Worm (Caenorhabditis elegans) whole organism, L4 larva: ENCODE results near the gene Y11D7A.5.
"Not testable (repeated sequence)": the region's sequence is repeated elsewhere in the genome, so short reads cannot be mapped to it uniquely, and the experiment has no call there.

ENCODE experiments used
- F37D6.2 ChIP-seq: sonication (generic microtip); optimal IDR thresholded peaks from 2 replicates; lab custom pipeline; 2016; ENCODE audit warnings: mild to moderate bottlenecking, missing genetic modification characterization, missing compliant biosample characterization
- R02D3.7 ChIP-seq: fragments of 150-350 bp; sonication (generic microtip); optimal IDR thresholded peaks from 3 replicates; lab custom pipeline; 2014; ENCODE audit warnings: missing biosample characterization, missing genetic modification characterization
- T26A8.4 ChIP-seq: fragments of 200-800 bp; sonication (Bioruptor generic); IDR thresholded peaks from 2 replicates; pipeline ENCODE4 v1.3.6; 2022; ENCODE audit warnings: missing genetic modification characterization, missing compliant biosample characterization
- Y48G9A.11 ChIP-seq: fragments of 200-800 bp; sonication (Bioruptor generic); IDR thresholded peaks from 2 replicates; pipeline ENCODE4 v1.3.6; 2022; ENCODE audit warnings: missing genetic modification reagents, missing genetic modification characterization, missing compliant biosample characterization
- ceh-32 ChIP-seq: sonication (generic microtip); optimal IDR thresholded peaks from 2 replicates; lab custom pipeline; 2016; ENCODE audit warnings: mild to moderate bottlenecking, missing genetic modification characterization, missing compliant biosample characterization; ENCODE audit not compliant: poor library complexity
- ceh-82 ChIP-seq: sonication (generic microtip); optimal IDR thresholded peaks from 2 replicates; lab custom pipeline; 2017; ENCODE audit warnings: missing biosample characterization, missing genetic modification characterization
- cey-2 ChIP-seq: sonication (generic microtip); optimal IDR thresholded peaks from 3 replicates; lab custom pipeline; 2017; ENCODE audit warnings: missing genetic modification characterization, mild to moderate bottlenecking, missing compliant biosample characterization, antibody characterized with exemption, borderline replicate concordance; ENCODE audit not compliant: insufficient read depth
- dmd-9 ChIP-seq: fragments of 200-800 bp; sonication (Bioruptor generic); IDR thresholded peaks from 2 replicates; pipeline ENCODE4 v1.3.6; 2022; ENCODE audit warnings: missing genetic modification reagents, missing genetic modification characterization, missing compliant biosample characterization
- dpl-1 ChIP-seq: fragments of 150-350 bp; optimal IDR thresholded peaks from 2 replicates; lab custom pipeline; 2014; ENCODE audit warnings: missing biosample characterization, missing genetic modification reagents, missing genetic modification characterization
- dve-1 ChIP-seq: sonication (generic microtip); optimal IDR thresholded peaks from 2 replicates; lab custom pipeline; 2017; ENCODE audit warnings: antibody characterized with exemption, mild to moderate bottlenecking, missing genetic modification characterization, missing compliant biosample characterization; ENCODE audit not compliant: insufficient read depth
- egl-43 ChIP-seq: fragments of 200-800 bp; sonication (Bioruptor generic); IDR thresholded peaks from 2 replicates; pipeline ENCODE4 v1.3.6; 2022; ENCODE audit warnings: missing genetic modification reagents, missing genetic modification characterization, missing compliant biosample characterization
- gei-8 ChIP-seq: fragments of 200-800 bp; sonication (Bioruptor generic); optimal IDR thresholded peaks from 2 replicates; lab custom pipeline; 2018; ENCODE audit warnings: mild to moderate bottlenecking, missing genetic modification characterization, missing compliant biosample characterization
- hlh-30 ChIP-seq: sonication (generic microtip); optimal IDR thresholded peaks from 2 replicates; lab custom pipeline; 2017; ENCODE audit warnings: antibody characterized with exemption, mild to moderate bottlenecking, missing genetic modification characterization, missing compliant biosample characterization; ENCODE audit not compliant: insufficient read depth
- lin-1 ChIP-seq: fragments of 200-800 bp; sonication (Bioruptor generic); IDR thresholded peaks from 2 replicates; pipeline ENCODE4 v1.3.6; 2022; ENCODE audit warnings: missing genetic modification reagents, missing genetic modification characterization, missing compliant biosample characterization
- lin-29 ChIP-seq: fragments of 200-800 bp; sonication (Bioruptor generic); IDR thresholded peaks from 2 replicates; pipeline ENCODE4 v1.3.6; 2022; ENCODE audit warnings: missing genetic modification reagents, missing genetic modification characterization, missing compliant biosample characterization
- lin-39 ChIP-seq: fragments of 150-350 bp; optimal IDR thresholded peaks from 2 replicates; lab custom pipeline; 2014; ENCODE audit warnings: missing biosample characterization, missing genetic modification reagents, missing genetic modification characterization
- lir-3 ChIP-seq: sonication (generic microtip); optimal IDR thresholded peaks from 2 replicates; lab custom pipeline; 2016; ENCODE audit warnings: mild to moderate bottlenecking, missing genetic modification characterization, missing compliant biosample characterization
- madf-5 ChIP-seq, 2 experiments: fragments of 200-800 bp; sonication (Bioruptor generic); IDR thresholded peaks; 2 replicates each; pipeline ENCODE4 v1.3.6; 2022; ENCODE audit warnings: missing compliant biosample characterization in 2 of 2, missing genetic modification characterization in 2 of 2
- mep-1 ChIP-seq: fragments of 150-350 bp; sonication (generic microtip); optimal IDR thresholded peaks from 3 replicates; lab custom pipeline; 2014; ENCODE audit warnings: missing biosample characterization, missing genetic modification characterization
- nhr-102 ChIP-seq: sonication (generic microtip); optimal IDR thresholded peaks from 2 replicates; lab custom pipeline; 2016; ENCODE audit warnings: mild to moderate bottlenecking, missing genetic modification characterization, moderate library complexity, missing compliant biosample characterization
- nhr-25 ChIP-seq: sonication (generic microtip); optimal IDR thresholded peaks from 2 replicates; lab custom pipeline; 2017; ENCODE audit warnings: missing genetic modification characterization, mild to moderate bottlenecking, missing compliant biosample characterization, antibody characterized with exemption, moderate library complexity, borderline replicate concordance; ENCODE audit not compliant: insufficient read depth
- nhr-77 ChIP-seq: fragments of 150-350 bp; optimal IDR thresholded peaks from 2 replicates; lab custom pipeline; 2014; ENCODE audit warnings: missing biosample characterization, missing genetic modification characterization
- php-3 ChIP-seq: fragments of 200-800 bp; sonication (Bioruptor generic); IDR thresholded peaks from 2 replicates; pipeline ENCODE4 v1.3.6; 2022; ENCODE audit warnings: missing genetic modification reagents, missing genetic modification characterization, missing compliant biosample characterization
- set-16 ChIP-seq: fragments of 200-800 bp; sonication (Bioruptor generic); IDR thresholded peaks from 2 replicates; pipeline ENCODE4 v1.3.6; 2022; ENCODE audit warnings: missing genetic modification reagents, missing genetic modification characterization, missing compliant biosample characterization
- unc-62 ChIP-seq, 3 experiments: fragments of 150-350 bp in 1 of 3; sonication (generic microtip); optimal IDR thresholded peaks in 2 of 3; peaks in 1 of 3; 1 replicate in 1 of 3; 2 replicates in 2 of 3; lab custom pipeline; 2014 to 2017; ENCODE audit warnings: missing biosample characterization in 3 of 3, missing genetic modification characterization in 3 of 3, missing genetic modification reagents in 3 of 3, missing genotype in 1 of 3
- zag-1 ChIP-seq: fragments of 150-350 bp; optimal IDR thresholded peaks from 2 replicates; lab custom pipeline; 2014; ENCODE audit warnings: missing biosample characterization, missing genetic modification characterization
- zfp-3 ChIP-seq: fragments of 200-800 bp; sonication (Bioruptor generic); conservative IDR thresholded peaks from 2 replicates; pipeline ENCODE4 v1.3.6; 2022; ENCODE audit warnings: missing genetic modification reagents, missing genetic modification characterization, missing compliant biosample characterization

The Y11D7A.5 gene

ce11 chrIV:9245423-9245822, at the start of gene Y11D7A.5:
Gene Y11D7A.5 (minus strand): TSS chrIV:9245523.
- TF ChIP-seq ceh-82 (tag; lab: Kevin White, UChicago) (no peak), unc-62 (GFP tag; optimal IDR thresholded peaks at IDR 0.05 in 1 of 2; lab: Kevin White, UChicago) (peak in 1 of 2 experiments; percentile 28), unc-62 (tag; optimal IDR thresholded peaks at IDR 0.05; lab: Kevin White, UChicago) (no peak)

ce11 chrIV:9293825-9294224, 48.5 kb upstream of the Y11D7A.5 start, which contains the start of gene nhr-264:
Gene nhr-264 (minus strand): TSS chrIV:9293925.
- TF ChIP-seq lir-3; hlh-30 (tag; lab: Kevin White, UChicago); dpl-1 (GFP tag; lab: Kevin White, UChicago): not testable (repeated sequence)

ce11 chrIV:9289635-9290034, 44.3 kb upstream of the Y11D7A.5 start:
- TF ChIP-seq nhr-77 (tag; lab: Kevin White, UChicago) (no peak), egl-43 (GFP tag; lab: Robert Waterston, UW) (no peak), zfp-3 (GFP tag; lab: Robert Waterston, UW) (no peak), php-3 (no peak), set-16 (GFP tag; lab: Robert Waterston, UW) (no peak)

ce11 chrIV:9286305-9286704, 41.0 kb upstream of the Y11D7A.5 start, which contains the start of gene nhr-267:
Gene nhr-267 (minus strand): TSS chrIV:9286405.
- not testable (repeated sequence) for TF ChIP-seq dmd-9 (GFP tag; lab: Robert Waterston, UW); ceh-32 (tag; lab: Kevin White, UChicago); mep-1 (tag; lab: Kevin White, UChicago)

ce11 chrIV:9274008-9274529, 28.7 kb upstream of the Y11D7A.5 start, which contains the start of gene nmy-3:
Gene nmy-3 (plus strand): TSS chrIV:9274479.
- TF ChIP-seq unc-62 (GFP tag; optimal IDR thresholded peaks at IDR 0.05 in 1 of 2; lab: Kevin White, UChicago) = peak in 1 of 2 experiments; percentile 91
- no peak for TF ChIP-seq unc-62 (tag; optimal IDR thresholded peaks at IDR 0.05; lab: Kevin White, UChicago)
- TF ChIP-seq gei-8 (GFP tag; lab: Kevin White, UChicago) = no peak
- TF ChIP-seq F37D6.2 = no peak
- TF ChIP-seq, all 104 proteins: peak for 1

ce11 chrIV:9269796-9270195, 24.5 kb upstream of the Y11D7A.5 start, which contains the start of gene flh-3:
Gene flh-3 (plus strand): TSS chrIV:9270096.
- TF ChIP-seq dmd-9 (GFP tag; lab: Robert Waterston, UW) (no peak), zag-1 (tag; lab: Kevin White, UChicago) (no peak), lin-29 (GFP tag; lab: Robert Waterston, UW) (no peak), T26A8.4 (no peak), dve-1 (no peak), lin-39 (no peak)

ce11 chrIV:9268916-9269315, 23.6 kb upstream of the Y11D7A.5 start:
- TF ChIP-seq madf-5 (GFP tag; IDR thresholded peaks at IDR 0.05; lab: Robert Waterston, UW) (no peak), lin-1 (GFP tag; lab: Robert Waterston, UW) (no peak), Y48G9A.11 (GFP tag; lab: Robert Waterston, UW) (no peak), cey-2 (tag; lab: Kevin White, UChicago) (no peak), hlh-30 (tag; lab: Kevin White, UChicago) (no peak), nhr-25 (tag; lab: Kevin White, UChicago) (no peak), nhr-102 (tag; lab: Kevin White, UChicago) (no peak), ceh-82 (tag; lab: Kevin White, UChicago) (no peak), R02D3.7 (tag; lab: Kevin White, UChicago) (no peak)
